Comparison of ENCODE assay signal across 1 fruit fly cellular context in the genomic region with DNA sequence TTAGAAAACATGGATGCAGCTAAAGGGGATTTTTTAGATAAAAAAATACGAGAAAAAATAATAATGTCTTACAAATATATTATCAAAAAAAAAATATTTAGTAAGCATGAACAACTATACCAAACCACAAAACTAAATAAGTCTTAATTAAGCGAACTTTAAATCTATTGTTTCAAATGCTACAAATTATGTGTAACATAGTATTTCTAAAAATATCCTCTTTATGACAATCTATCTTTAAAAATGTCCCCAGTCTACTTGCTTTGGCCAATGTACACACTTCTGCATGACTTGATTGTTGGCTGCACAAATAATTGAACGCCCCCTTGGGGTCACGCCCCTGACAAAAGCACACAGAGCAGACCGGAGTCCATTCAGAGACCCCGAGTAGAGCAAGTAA.
TF ChIP-seq lines count a peak whose summit lies in the region.

No protein-coding gene starts in this region.

TF ChIP-seq in whole organism, embryonic, 481 proteins besides CTCF, POLR2A, EP300 and RAD21 (continued from another document):
- TF ChIP-seq CG15479 (GFP tag; optimal IDR thresholded peaks at IDR 0.05; lab: Kevin White, UChicago) (no peak), NC2α (GFP tag; optimal IDR thresholded peaks at IDR 0.05; lab: Kevin White, UChicago) (no peak), CG12942 (GFP tag; optimal IDR thresholded peaks at IDR 0.05; lab: Kevin White, UChicago) (no peak), crol (GFP tag; IDR thresholded peaks at IDR 0.05; lab: Robert Waterston, UW) (no peak), eve (GFP tag; optimal IDR thresholded peaks at IDR 0.05; lab: Kevin White, UChicago) (peak in 1 of 2 experiments; percentile 45), Dbx (GFP tag; IDR thresholded peaks at IDR 0.05; lab: Robert Waterston, UW) (peak; percentile 39; the same call in 1 of the 3 replicates), dysf (GFP tag; IDR thresholded peaks at IDR 0.05; lab: Robert Waterston, UW) (no peak), Hmr (GFP tag; optimal IDR thresholded peaks at IDR 0.05; lab: Kevin White, UChicago) (peak; percentile 27), bab2 (GFP tag; optimal IDR thresholded peaks at IDR 0.05; lab: Kevin White, UChicago) (no peak), E2f2 (GFP tag; IDR thresholded peaks at IDR 0.05; lab: Robert Waterston, UW) (no peak), Meics (GFP tag; optimal IDR thresholded peaks at IDR 0.05; lab: Kevin White, UChicago) (peak; percentile 37), CG2875 (GFP tag; optimal IDR thresholded peaks at IDR 0.05; lab: Kevin White, UChicago) (no peak), Deaf1 (tag; optimal IDR thresholded peaks at IDR 0.05; lab: Kevin White, UChicago) (no peak), btn (GFP tag; optimal IDR thresholded peaks at IDR 0.05; lab: Kevin White, UChicago) (no peak), CG17802 (tag; optimal IDR thresholded peaks at IDR 0.05; lab: Kevin White, UChicago) (no peak), CG8290 (GFP tag; optimal IDR thresholded peaks at IDR 0.05; lab: Kevin White, UChicago) (no peak), CG8290 (tag; optimal IDR thresholded peaks at IDR 0.05; lab: Kevin White, UChicago) (no peak), CG33213 (GFP tag; optimal IDR thresholded peaks at IDR 0.05; lab: Kevin White, UChicago) (no peak), exex (tag; optimal IDR thresholded peaks at IDR 0.05; lab: Kevin White, UChicago) (no peak), CG11456 (GFP tag; IDR thresholded peaks at IDR 0.05; lab: Robert Waterston, UW) (0 out of 3 replicates have a peak, but pooled peaks have one; percentile 6), mld (GFP tag; IDR thresholded peaks at IDR 0.05; lab: Robert Waterston, UW; ENCODE audit: partially characterized antibody) (no peak), abd-A (tag; optimal IDR thresholded peaks at IDR 0.05; lab: Kevin White, UChicago) (no peak), ind (GFP tag; optimal IDR thresholded peaks at IDR 0.05; lab: Kevin White, UChicago) (peak; percentile 9), Xbp1 (GFP tag; optimal IDR thresholded peaks at IDR 0.05; lab: Kevin White, UChicago) (peak; percentile 9), sim (GFP tag; IDR thresholded peaks at IDR 0.05; lab: Robert Waterston, UW) (no peak), CG11723 (GFP tag; optimal IDR thresholded peaks at IDR 0.05; lab: Kevin White, UChicago) (no peak), CG1603 (tag; optimal IDR thresholded peaks at IDR 0.05; lab: Kevin White, UChicago) (no peak), gro (GFP tag; optimal IDR thresholded peaks at IDR 0.05; lab: Kevin White, UChicago) (no peak), CG42726 (GFP tag; IDR thresholded peaks at IDR 0.05; lab: Robert Waterston, UW; ENCODE audit: partially characterized antibody) (no peak), fd96Cb (tag; optimal IDR thresholded peaks at IDR 0.05; lab: Kevin White, UChicago) (peak; percentile 8), PHDP (tag; optimal IDR thresholded peaks at IDR 0.05; lab: Kevin White, UChicago) (no peak), Ada2b (GFP tag; IDR thresholded peaks at IDR 0.05; lab: Robert Waterston, UW) (peak; percentile 28; the same call in 1 of the 2 replicates), CG12104 (GFP tag; optimal IDR thresholded peaks at IDR 0.05; lab: Kevin White, UChicago) (no peak), CG1529 (GFP tag; optimal IDR thresholded peaks at IDR 0.05; lab: Kevin White, UChicago) (no peak), CG17186 (GFP tag; optimal IDR thresholded peaks at IDR 0.05; lab: Kevin White, UChicago) (no peak), Blimp-1 (GFP tag; optimal IDR thresholded peaks at IDR 0.05; lab: Kevin White, UChicago) (no peak), Doc2 (GFP tag; IDR thresholded peaks at IDR 0.05; lab: Robert Waterston, UW) (no peak), CG17912 (GFP tag; optimal IDR thresholded peaks at IDR 0.05; lab: Kevin White, UChicago) (no peak), Lhr (GFP tag; optimal IDR thresholded peaks at IDR 0.05; lab: Kevin White, UChicago) (no peak), Nf-YA (GFP tag; IDR thresholded peaks at IDR 0.05; lab: Robert Waterston, UW) (no peak), CG12219 (GFP tag; optimal IDR thresholded peaks at IDR 0.05; lab: Kevin White, UChicago) (no peak), Lim3 (GFP tag; IDR thresholded peaks at IDR 0.05; lab: Robert Waterston, UW) (no peak), CG1832 (GFP tag; optimal IDR thresholded peaks at IDR 0.05; lab: Kevin White, UChicago) (no peak), CG7839 (tag; optimal IDR thresholded peaks at IDR 0.05; lab: Kevin White, UChicago) (peak; percentile 54), HmgZ (tag; optimal IDR thresholded peaks at IDR 0.05; lab: Kevin White, UChicago) (no peak), Rx (GFP tag; IDR thresholded peaks at IDR 0.05; lab: Robert Waterston, UW) (no peak), vnd (GFP tag; IDR thresholded peaks at IDR 0.05; lab: Robert Waterston, UW; ENCODE audit: partially characterized antibody) (no peak), CG17328 (GFP tag; IDR thresholded peaks at IDR 0.05; lab: Robert Waterston, UW) (no peak), CG17385 (GFP tag; optimal IDR thresholded peaks at IDR 0.05; lab: Kevin White, UChicago) (no peak), CG14667 (GFP tag; IDR thresholded peaks at IDR 0.05; lab: Robert Waterston, UW) (no peak), Dp (GFP tag; optimal IDR thresholded peaks at IDR 0.05; lab: Kevin White, UChicago) (no peak), toy (GFP tag; IDR thresholded peaks at IDR 0.05; lab: Robert Waterston, UW) (no peak), knrl (GFP tag; IDR thresholded peaks at IDR 0.05; lab: Robert Waterston, UW; ENCODE audit: partially characterized antibody) (no peak), Hr78 (GFP tag; optimal IDR thresholded peaks at IDR 0.05; lab: Kevin White, UChicago) (no peak), Sox100B (GFP tag; optimal IDR thresholded peaks at IDR 0.05; lab: Kevin White, UChicago) (peak; percentile 63), MESR4 (GFP tag; optimal IDR thresholded peaks at IDR 0.05; lab: Kevin White, UChicago) (no peak), nmo (GFP tag; optimal IDR thresholded peaks at IDR 0.05; lab: Kevin White, UChicago) (peak; percentile 56), fru (optimal IDR thresholded peaks at IDR 0.05; lab: Kevin White, UChicago) (no peak), CG15269 (tag; optimal IDR thresholded peaks at IDR 0.05; lab: Kevin White, UChicago) (peak; percentile 37), CG9932 (GFP tag; IDR thresholded peaks at IDR 0.05; lab: Robert Waterston, UW) (0 out of 2 replicates have a peak, but pooled peaks have one; percentile 31), Hey (tag; optimal IDR thresholded peaks at IDR 0.05; lab: Kevin White, UChicago) (no peak), CG12299 (tag; optimal IDR thresholded peaks at IDR 0.05; lab: Kevin White, UChicago) (no peak), chn (GFP tag; optimal IDR thresholded peaks at IDR 0.05; lab: Kevin White, UChicago) (no peak), lab (GFP tag; optimal IDR thresholded peaks at IDR 0.05; lab: Kevin White, UChicago) (peak; percentile 33), luna (GFP tag; optimal IDR thresholded peaks at IDR 0.05; lab: Kevin White, UChicago) (no peak), CG3065 (GFP tag; optimal IDR thresholded peaks at IDR 0.05; lab: Kevin White, UChicago) (no peak), wor (GFP tag; IDR thresholded peaks at IDR 0.05; lab: Robert Waterston, UW) (no peak), CG31441 (GFP tag; IDR thresholded peaks at IDR 0.05; lab: Robert Waterston, UW) (peak; percentile 43; the same call in 1 of the 2 replicates), az2 (GFP tag; optimal IDR thresholded peaks at IDR 0.05; lab: Kevin White, UChicago) (no peak), CoRest (tag; optimal IDR thresholded peaks at IDR 0.05; lab: Kevin White, UChicago) (peak; percentile 49), CG5953 (GFP tag; IDR thresholded peaks at IDR 0.05; lab: Robert Waterston, UW) (no peak), Atf6 (GFP tag; IDR thresholded peaks at IDR 0.05; lab: Robert Waterston, UW) (0 out of 2 replicates have a peak, but pooled peaks have one; percentile 33), cad (GFP tag; optimal IDR thresholded peaks at IDR 0.05; lab: Kevin White, UChicago) (no peak), CG15011 (GFP tag; optimal IDR thresholded peaks at IDR 0.05; lab: Kevin White, UChicago) (no peak), CG6854 (GFP tag; optimal IDR thresholded peaks at IDR 0.05; lab: Kevin White, UChicago) (no peak), D (optimal IDR thresholded peaks at IDR 0.05; lab: Kevin White, UChicago) (no peak), D (GFP tag; optimal IDR thresholded peaks at IDR 0.05; lab: Kevin White, UChicago) (peak; percentile 13), Eip74EF (GFP tag; optimal IDR thresholded peaks at IDR 0.05; lab: Kevin White, UChicago) (no peak), CG9727 (GFP tag; optimal IDR thresholded peaks at IDR 0.05; lab: Kevin White, UChicago) (peak; percentile 12), sens (GFP tag; lab: Kevin White, UChicago) (peak; percentile 42), Tbp (GFP tag; optimal IDR thresholded peaks at IDR 0.05; lab: Kevin White, UChicago) (no peak), gem (tag; optimal IDR thresholded peaks at IDR 0.05; lab: Kevin White, UChicago) (peak; percentile 38), HHEX (GFP tag; optimal IDR thresholded peaks at IDR 0.05; lab: Kevin White, UChicago) (peak; percentile 8), CG14965 (GFP tag; optimal IDR thresholded peaks at IDR 0.05; lab: Kevin White, UChicago; ENCODE audit: borderline replicate concordance) (no peak), CG31365 (tag; optimal IDR thresholded peaks at IDR 0.05; lab: Kevin White, UChicago) (no peak), eyg (GFP tag; optimal IDR thresholded peaks at IDR 0.05; lab: Kevin White, UChicago) (no peak), phol (tag; optimal IDR thresholded peaks at IDR 0.05; lab: Kevin White, UChicago) (no peak), bowl (GFP tag; IDR thresholded peaks at IDR 0.05; lab: Robert Waterston, UW) (no peak), E2f1 (GFP tag; IDR thresholded peaks at IDR 0.05; lab: Robert Waterston, UW) (no peak), Neu2 (GFP tag; optimal IDR thresholded peaks at IDR 0.05; lab: Kevin White, UChicago; ENCODE audit: borderline replicate concordance) (no peak), Sox102F (GFP tag; optimal IDR thresholded peaks at IDR 0.05; lab: Kevin White, UChicago) (peak; percentile 32), tin (GFP tag; optimal IDR thresholded peaks at IDR 0.05; lab: Kevin White, UChicago) (no peak), Ssrp (tag; optimal IDR thresholded peaks at IDR 0.05; lab: Kevin White, UChicago) (no peak), Opbp (GFP tag; IDR thresholded peaks at IDR 0.05; lab: Robert Waterston, UW; ENCODE audit: partially characterized antibody) (no peak), CG2120 (GFP tag; optimal IDR thresholded peaks at IDR 0.05; lab: Kevin White, UChicago) (no peak), CG7556 (GFP tag; optimal IDR thresholded peaks at IDR 0.05; lab: Kevin White, UChicago) (peak; percentile 19), sd (tag; optimal IDR thresholded peaks at IDR 0.05; lab: Kevin White, UChicago) (no peak), Atf-2 (GFP tag; optimal IDR thresholded peaks at IDR 0.05; lab: Kevin White, UChicago) (no peak), lilli (GFP tag; optimal IDR thresholded peaks at IDR 0.05; lab: Kevin White, UChicago) (no peak), Gsc (GFP tag; IDR thresholded peaks at IDR 0.05; lab: Robert Waterston, UW) (no peak), BtbVII (GFP tag; optimal IDR thresholded peaks at IDR 0.05; lab: Kevin White, UChicago) (peak; percentile 9), CG7963 (GFP tag; IDR thresholded peaks at IDR 0.05; lab: Robert Waterston, UW; ENCODE audit: partially characterized antibody) (no peak), Ptx1 (GFP tag; IDR thresholded peaks at IDR 0.05; lab: Robert Waterston, UW) (peak; percentile 31; the same call in 1 of the 2 replicates), CG1024 (GFP tag; IDR thresholded peaks at IDR 0.05; lab: Robert Waterston, UW) (no peak), Hmx (GFP tag; optimal IDR thresholded peaks at IDR 0.05; lab: Kevin White, UChicago) (no peak), stwl (tag; optimal IDR thresholded peaks at IDR 0.05; lab: Kevin White, UChicago) (no peak), CG4404 (GFP tag; IDR thresholded peaks at IDR 0.05; lab: Robert Waterston, UW) (no peak), chif (GFP tag; optimal IDR thresholded peaks at IDR 0.05; lab: Kevin White, UChicago) (no peak), CG8944 (GFP tag; optimal IDR thresholded peaks at IDR 0.05; lab: Kevin White, UChicago) (no peak), CG15696 (tag; optimal IDR thresholded peaks at IDR 0.05; lab: Kevin White, UChicago) (no peak), CG11247 (GFP tag; IDR thresholded peaks at IDR 0.05; lab: Robert Waterston, UW) (no peak), CG18619 (GFP tag; optimal IDR thresholded peaks at IDR 0.05; lab: Kevin White, UChicago) (peak; percentile 26), MBD-R2 (GFP tag; IDR thresholded peaks at IDR 0.05; lab: Robert Waterston, UW) (no peak), seq (GFP tag; IDR thresholded peaks at IDR 0.05; lab: Robert Waterston, UW) (no peak), Mrtf (GFP tag; IDR thresholded peaks at IDR 0.05; lab: Robert Waterston, UW) (no peak), CG4424 (GFP tag; optimal IDR thresholded peaks at IDR 0.05; lab: Kevin White, UChicago) (peak; percentile 11), sisA (GFP tag; IDR thresholded peaks at IDR 0.05; lab: Robert Waterston, UW) (peak; percentile 46; the same call in 1 of the 2 replicates), CG11504 (tag; optimal IDR thresholded peaks at IDR 0.05; lab: Kevin White, UChicago) (peak; percentile 67), dimm (GFP tag; IDR thresholded peaks at IDR 0.05; lab: Robert Waterston, UW) (no peak), croc (GFP tag; conservative IDR thresholded peaks at IDR 0.05; lab: Robert Waterston, UW) (no peak), Oli (tag; optimal IDR thresholded peaks at IDR 0.05; lab: Kevin White, UChicago) (peak; percentile 16), gce (GFP tag; IDR thresholded peaks at IDR 0.05; lab: Robert Waterston, UW) (no peak), CG4820 (GFP tag; optimal IDR thresholded peaks at IDR 0.05; lab: Kevin White, UChicago) (no peak), schlank (tag; optimal IDR thresholded peaks at IDR 0.05; lab: Kevin White, UChicago) (no peak), CG10565 (GFP tag; optimal IDR thresholded peaks at IDR 0.05; lab: Kevin White, UChicago) (no peak)
